Worm (Caenorhabditis elegans) whole organism, young adult: ENCODE data around the gene C02F5.5.

Experiments used
- B0019.2 ChIP-seq: fragments of 200-800 bp; sonication (Bioruptor generic); conservative IDR thresholded peaks from 2 replicates; pipeline ENCODE4 v1.3.6; 2022; ENCODE audit warnings: missing genetic modification reagents, missing genetic modification characterization, missing compliant biosample characterization
- B0336.3 ChIP-seq: fragments of 200-800 bp; sonication (Bioruptor generic); IDR thresholded peaks from 2 replicates; pipeline ENCODE4 v1.3.6; 2022; ENCODE audit warnings: missing genetic modification characterization, missing compliant biosample characterization
- F10E7.11 ChIP-seq: sonication (generic microtip); optimal IDR thresholded peaks from 2 replicates; lab custom pipeline; 2017; ENCODE audit warnings: mild to moderate bottlenecking, missing genetic modification characterization, moderate library complexity, missing compliant biosample characterization
- F22D6.2 ChIP-seq: sonication (generic microtip); optimal IDR thresholded peaks from 2 replicates; lab custom pipeline; 2016; ENCODE audit warnings: mild to moderate bottlenecking, missing genetic modification characterization, missing compliant biosample characterization
- F23B12.7 ChIP-seq: sonication (generic microtip); optimal IDR thresholded peaks from 2 replicates; lab custom pipeline; 2017; ENCODE audit warnings: missing genetic modification characterization, mild to moderate bottlenecking, missing compliant biosample characterization, antibody characterized with exemption, moderate library complexity; ENCODE audit not compliant: insufficient read depth
- F39B2.1 ChIP-seq: fragments of 200-800 bp; sonication (Bioruptor generic); IDR thresholded peaks from 2 replicates; pipeline ENCODE4 v1.3.6; 2022; ENCODE audit warnings: missing genetic modification reagents, missing genetic modification characterization, missing compliant biosample characterization
- Y67H2A.10 ChIP-seq: fragments of 200-800 bp; sonication (Bioruptor generic); conservative IDR thresholded peaks from 2 replicates; pipeline ENCODE4 v1.3.6; 2022; ENCODE audit warnings: missing genetic modification reagents, missing genetic modification characterization, missing compliant biosample characterization
- ama-1 ChIP-seq, 3 experiments: fragments of 150-350 bp in 1 of 3; sonication (generic microtip) in 2 of 3; optimal IDR thresholded peaks; 2 replicates each; lab custom pipeline; 2014 to 2018; ENCODE audit warnings: missing biosample characterization in 2 of 3, missing genetic modification characterization in 2 of 3, missing genetic modification reagents in 2 of 3
- athp-1 ChIP-seq: sonication (generic microtip); optimal IDR thresholded peaks from 2 replicates; lab custom pipeline; 2017; ENCODE audit warnings: mild to moderate bottlenecking, missing genetic modification characterization, missing compliant biosample characterization
- attf-3 ChIP-seq: fragments of 200-800 bp; sonication (Bioruptor generic); conservative IDR thresholded peaks from 2 replicates; pipeline ENCODE4 v1.3.6; 2022; ENCODE audit warnings: missing genetic modification reagents, missing genetic modification characterization, missing compliant biosample characterization
- cebp-1 ChIP-seq, 2 experiments: fragments of 200-800 bp in 1 of 2; sonication (Bioruptor generic) in 1 of 2; sonication (generic microtip) in 1 of 2; IDR thresholded peaks in 1 of 2; optimal IDR thresholded peaks in 1 of 2; 2 replicates each; pipeline versions ENCODE4 v1.3.6 to Lab custom; 2017 to 2022; ENCODE audit warnings: missing compliant biosample characterization in 2 of 2, missing genetic modification characterization in 2 of 2, mild to moderate bottlenecking in 1 of 2, missing genetic modification reagents in 1 of 2, moderate library complexity in 1 of 2
- ceh-27 ChIP-seq: fragments of 200-800 bp; sonication (Bioruptor generic); optimal IDR thresholded peaks from 2 replicates; lab custom pipeline; 2018; ENCODE audit warnings: mild to moderate bottlenecking, missing genetic modification characterization, moderate library complexity, missing compliant biosample characterization
- ceh-58 ChIP-seq: fragments of 200-800 bp; sonication (Bioruptor generic); IDR thresholded peaks from 2 replicates; pipeline ENCODE4 v1.3.6; 2022; ENCODE audit warnings: missing genetic modification characterization, missing compliant biosample characterization
- ceh-79 ChIP-seq: sonication (generic microtip); optimal IDR thresholded peaks from 2 replicates; lab custom pipeline; 2017; ENCODE audit warnings: mild to moderate bottlenecking, missing genetic modification characterization, missing compliant biosample characterization
- egl-44 ChIP-seq: fragments of 200-800 bp; sonication (Bioruptor generic); IDR thresholded peaks from 2 replicates; pipeline ENCODE4 v1.3.6; 2022; ENCODE audit warnings: missing genetic modification reagents, missing genetic modification characterization, missing compliant biosample characterization
- egrh-3 ChIP-seq: fragments of 200-800 bp; sonication (Bioruptor generic); IDR thresholded peaks from 2 replicates; pipeline ENCODE4 v1.3.6; 2022; ENCODE audit warnings: missing genetic modification reagents, missing genetic modification characterization, missing compliant biosample characterization
- fkh-3 ChIP-seq: sonication (generic microtip); optimal IDR thresholded peaks from 2 replicates; lab custom pipeline; 2016; ENCODE audit warnings: mild to moderate bottlenecking, missing genetic modification characterization, missing compliant biosample characterization
- gei-17 ChIP-seq: fragments of 200-800 bp; sonication (Bioruptor generic); optimal IDR thresholded peaks from 2 replicates; lab custom pipeline; 2018; ENCODE audit warnings: mild to moderate bottlenecking, missing genetic modification characterization, missing compliant biosample characterization
- hlh-12 ChIP-seq: sonication (generic microtip); optimal IDR thresholded peaks from 2 replicates; lab custom pipeline; 2016; ENCODE audit warnings: missing genetic modification characterization, missing compliant biosample characterization
- lag-1 ChIP-seq: fragments of 200-800 bp; sonication (Bioruptor generic); IDR thresholded peaks from 2 replicates; pipeline ENCODE4 v1.3.6; 2022; ENCODE audit warnings: missing genetic modification reagents, missing genetic modification characterization, missing compliant biosample characterization
- let-607 ChIP-seq, 2 experiments: fragments of 200-800 bp in 1 of 2; sonication (Bioruptor generic) in 1 of 2; sonication (generic microtip) in 1 of 2; optimal IDR thresholded peaks; 2 replicates each; lab custom pipeline; 2016 to 2018; ENCODE audit warnings: mild to moderate bottlenecking in 2 of 2, missing compliant biosample characterization in 2 of 2, missing genetic modification characterization in 2 of 2, moderate library complexity in 2 of 2, missing genotype in 1 of 2
- mxl-1 ChIP-seq: sonication (generic microtip); optimal IDR thresholded peaks from 2 replicates; lab custom pipeline; 2016; ENCODE audit warnings: missing genetic modification characterization, missing compliant biosample characterization
- nfyb-1 ChIP-seq: fragments of 200-800 bp; sonication (Bioruptor generic); IDR thresholded peaks from 2 replicates; pipeline ENCODE4 v1.3.6; 2022; ENCODE audit warnings: missing genetic modification reagents, missing genetic modification characterization, missing compliant biosample characterization
- nhr-120 ChIP-seq: fragments of 200-800 bp; sonication (Bioruptor generic); IDR thresholded peaks from 2 replicates; pipeline ENCODE4 v1.3.6; 2022; ENCODE audit warnings: missing genetic modification characterization, missing compliant biosample characterization
- nhr-80 ChIP-seq: sonication (generic microtip); optimal IDR thresholded peaks from 2 replicates; lab custom pipeline; 2016; ENCODE audit warnings: missing genetic modification characterization, missing compliant biosample characterization
- pha-4 ChIP-seq: fragments of 150-350 bp; sonication (generic microtip); optimal IDR thresholded peaks from 2 replicates; lab custom pipeline; 2014; ENCODE audit warnings: missing biosample characterization, missing genetic modification reagents, missing genetic modification characterization
- rcor-1 ChIP-seq: fragments of 200-800 bp; sonication (Bioruptor generic); IDR thresholded peaks from 2 replicates; pipeline ENCODE4 v1.3.6; 2022; ENCODE audit warnings: missing genetic modification reagents, missing genetic modification characterization, missing compliant biosample characterization
- sea-2 ChIP-seq: fragments of 200-800 bp; sonication (Bioruptor generic); IDR thresholded peaks from 2 replicates; pipeline ENCODE4 v1.3.6; 2022; ENCODE audit warnings: missing genetic modification characterization, missing compliant biosample characterization
- snpc-4 ChIP-seq, 5 experiments: fragments of 150-350 bp in 1 of 5; sonication (generic microtip) in 4 of 5; optimal IDR thresholded peaks; 2 replicates each; lab custom pipeline; 2014 to 2018; ENCODE audit warnings: missing genetic modification characterization in 5 of 5, missing biosample characterization in 3 of 5, antibody characterized with exemption in 2 of 5, mild to moderate bottlenecking in 2 of 5, missing compliant biosample characterization in 2 of 5, missing genotype in 2 of 5, moderate library complexity in 2 of 5, missing genetic modification reagents in 1 of 5
- sptf-2 ChIP-seq: fragments of 200-800 bp; sonication (Bioruptor generic); optimal IDR thresholded peaks from 2 replicates; lab custom pipeline; 2018; ENCODE audit warnings: mild to moderate bottlenecking, missing genetic modification characterization, missing compliant biosample characterization
- tlf-1 ChIP-seq: fragments of 200-800 bp; sonication (Bioruptor generic); optimal IDR thresholded peaks from 2 replicates; lab custom pipeline; 2018; ENCODE audit warnings: mild to moderate bottlenecking, missing genetic modification characterization, missing compliant biosample characterization
- unc-62 ChIP-seq: fragments of 150-350 bp; optimal IDR thresholded peaks from 2 replicates; lab custom pipeline; 2014; ENCODE audit warnings: missing biosample characterization, missing genetic modification reagents, missing genetic modification characterization
- ztf-22 ChIP-seq: fragments of 200-800 bp; sonication (Bioruptor generic); optimal IDR thresholded peaks from 2 replicates; lab custom pipeline; 2018; ENCODE audit warnings: mild to moderate bottlenecking, missing genetic modification characterization, moderate library complexity, missing compliant biosample characterization

C02F5.5 gene

ce11 chrIII:8229480-8229879, 6.5 kb upstream of the C02F5.5 start:
- TF ChIP-seq ceh-58 (GFP tag; lab: Robert Waterston, UW) (0 out of 2 replicates have a peak, but pooled peaks have one; percentile 65), mxl-1 (no peak), gei-17 (no peak), snpc-4 (GFP tag; optimal IDR thresholded peaks at IDR 0.05; lab: Kevin White, UChicago) (no peak), snpc-4 (tag; optimal IDR thresholded peaks at IDR 0.05; lab: Kevin White, UChicago) (no peak)
- TF ChIP-seq, all 124 proteins: peak for 1

- TF ChIP-seq nfyb-1 (GFP tag; lab: Robert Waterston, UW) = 0 out of 2 replicates have a peak, but pooled peaks have one; percentile 47
- TF ChIP-seq attf-3 = no peak
- TF ChIP-seq B0019.2 (GFP tag; lab: Robert Waterston, UW) = no peak
- TF ChIP-seq fkh-3 (tag; lab: Kevin White, UChicago) = no peak
- TF ChIP-seq cebp-1 (GFP tag; IDR thresholded peaks at IDR 0.05; lab: Robert Waterston, UW) = peak; percentile 48; the same call in 1 of the 2 replicates
- TF ChIP-seq cebp-1 (tag; optimal IDR thresholded peaks at IDR 0.05; lab: Kevin White, UChicago) = peak; percentile 50
- no peak for TF ChIP-seq F23B12.7 (tag; lab: Kevin White, UChicago)
- TF ChIP-seq ama-1 (optimal IDR thresholded peaks at IDR 0.05; lab: Kevin White, UChicago) = peak; percentile 56
- no peak for TF ChIP-seq ama-1 (GFP tag; optimal IDR thresholded peaks at IDR 0.05; lab: Kevin White, UChicago)
- no peak for TF ChIP-seq F10E7.11 (tag; lab: Kevin White, UChicago)
- no peak for TF ChIP-seq athp-1 (tag; lab: Kevin White, UChicago)
These were observed 3.3 kb upstream of the C02F5.5 start, which contains the start of gene henn-1 for ce11 chrIII:8232634-8233033. henn-1 (plus strand) TSS chrIII:8232651.

- no peak for TF ChIP-seq ceh-27 (GFP tag; lab: Kevin White, UChicago)
- no peak for TF ChIP-seq mxl-1
- no peak for TF ChIP-seq sptf-2 (GFP tag; lab: Kevin White, UChicago)
- TF ChIP-seq snpc-4 (GFP tag; optimal IDR thresholded peaks at IDR 0.05; lab: Kevin White, UChicago) = no peak
- no peak for TF ChIP-seq snpc-4 (tag; optimal IDR thresholded peaks at IDR 0.05; lab: Kevin White, UChicago)
- TF ChIP-seq ceh-79 (tag; lab: Kevin White, UChicago) = no peak
- no peak for TF ChIP-seq Y67H2A.10
- no peak for TF ChIP-seq lag-1 (GFP tag; lab: Robert Waterston, UW)
- no peak for TF ChIP-seq sea-2 (GFP tag; lab: Robert Waterston, UW)
These were observed 622 bp upstream of the C02F5.5 start, which contains the start of gene C02F5.14 for ce11 chrIII:8235358-8235757. C02F5.14 (minus strand) TSS chrIII:8235514.

- TF ChIP-seq egl-44 (no peak), F22D6.2 (tag; lab: Kevin White, UChicago) (no peak), F39B2.1 (GFP tag; lab: Robert Waterston, UW) (no peak), tlf-1 (no peak), rcor-1 (GFP tag; lab: Robert Waterston, UW) (no peak), mxl-1 (no peak), cebp-1 (GFP tag; IDR thresholded peaks at IDR 0.05; lab: Robert Waterston, UW) (peak; percentile 15; the same call in 1 of the 2 replicates), cebp-1 (tag; optimal IDR thresholded peaks at IDR 0.05; lab: Kevin White, UChicago) (peak; percentile 68), let-607 (tag; optimal IDR thresholded peaks at IDR 0.05; lab: Kevin White, UChicago) (no peak), egrh-3 (GFP tag; lab: Robert Waterston, UW) (no peak), unc-62 (peak; percentile 80), pha-4 (tag; lab: Kevin White, UChicago) (peak; percentile 47), B0336.3 (GFP tag; lab: Robert Waterston, UW) (no peak), nhr-120 (GFP tag; lab: Robert Waterston, UW) (no peak), nhr-80 (peak; percentile 79), ztf-22 (GFP tag; lab: Kevin White, UChicago) (no peak), hlh-12 (tag; lab: Kevin White, UChicago) (no peak)
These were observed 1.8 kb downstream of the C02F5.5 start, which contains the start of gene tsp-2 for ce11 chrIII:8237827-8238226. tsp-2 (minus strand) TSS chrIII:8237935.
